Fruit fly (Drosophila melanogaster): Measurements from ENCODE around the gene CG11693.

CG11693 gene

dm6 chr3R:8355579-8355978 lies 45.0 kb upstream of the CG11693 start (continued):
- TF ChIP-seq CG34224 (GFP tag; IDR thresholded peaks at IDR 0.05; ENCODE audit: partially characterized antibody) (no peak), fd64A (GFP tag; optimal IDR thresholded peaks at IDR 0.05) (peak; percentile 66)

dm6 chr3R:8354969-8355368 lies 44.4 kb upstream of the CG11693 start:
- TF ChIP-seq CG10274 (GFP tag; optimal IDR thresholded peaks at IDR 0.05) (no peak), Max (GFP tag; optimal IDR thresholded peaks at IDR 0.05) (no peak), cwo (GFP tag; optimal IDR thresholded peaks at IDR 0.05) (no peak), ci (GFP tag; IDR thresholded peaks at IDR 0.05) (peak; percentile 26; the same call in 1 of the 3 replicates), Mrtf (GFP tag; IDR thresholded peaks at IDR 0.05) (no peak), slou (GFP tag; optimal IDR thresholded peaks at IDR 0.05) (no peak), nerfin-2 (GFP tag; IDR thresholded peaks at IDR 0.05; ENCODE audit: partially characterized antibody) (no peak), lilli (GFP tag; optimal IDR thresholded peaks at IDR 0.05) (no peak), CG30403 (GFP tag; optimal IDR thresholded peaks at IDR 0.05) (no peak), CG13123 (GFP tag; optimal IDR thresholded peaks at IDR 0.05) (no peak), CG3281 (GFP tag; optimal IDR thresholded peaks at IDR 0.05) (no peak), Tbp (GFP tag; optimal IDR thresholded peaks at IDR 0.05) (no peak), Ravus (GFP tag; IDR thresholded peaks at IDR 0.05) (no peak), CG32532 (GFP tag; IDR thresholded peaks at IDR 0.05) (no peak), Ada2b (GFP tag; IDR thresholded peaks at IDR 0.05) (peak; percentile 40; the same call in 1 of the 2 replicates), CG30431 (GFP tag; optimal IDR thresholded peaks at IDR 0.05) (no peak), Lpt (GFP tag; optimal IDR thresholded peaks at IDR 0.05) (no peak), dimm (GFP tag; IDR thresholded peaks at IDR 0.05) (no peak), CG2120 (GFP tag; optimal IDR thresholded peaks at IDR 0.05) (no peak), ems (GFP tag; optimal IDR thresholded peaks at IDR 0.05) (no peak), chif (GFP tag; optimal IDR thresholded peaks at IDR 0.05) (no peak), ham (GFP tag; IDR thresholded peaks at IDR 0.05) (no peak), CG18476 (GFP tag; optimal IDR thresholded peaks at IDR 0.05) (no peak), HmgD (GFP tag; optimal IDR thresholded peaks at IDR 0.05) (no peak), psq (GFP tag; optimal IDR thresholded peaks at IDR 0.05) (no peak), CG17359 (tag; optimal IDR thresholded peaks at IDR 0.05) (peak; percentile 43), CG7372 (GFP tag; IDR thresholded peaks at IDR 0.05) (no peak), croc (GFP tag; conservative IDR thresholded peaks at IDR 0.05) (no peak; the same call in 2 of the 3 replicates), Ptx1 (GFP tag; IDR thresholded peaks at IDR 0.05) (peak; percentile 64), CG2712 (tag; optimal IDR thresholded peaks at IDR 0.05) (no peak), br (optimal IDR thresholded peaks at IDR 0.05) (no peak), bcd (GFP tag; optimal IDR thresholded peaks at IDR 0.05) (no peak), CG3838 (GFP tag; optimal IDR thresholded peaks at IDR 0.05) (no peak), bowl (GFP tag; IDR thresholded peaks at IDR 0.05) (no peak), emc (GFP tag; optimal IDR thresholded peaks at IDR 0.05) (no peak), Drgx (GFP tag; IDR thresholded peaks at IDR 0.05) (peak; percentile 95), CG14710 (tag; optimal IDR thresholded peaks at IDR 0.05) (no peak), Oaz (GFP tag; IDR thresholded peaks at IDR 0.05) (0 out of 2 replicates have a peak, but pooled peaks have one; percentile 4), onecut (GFP tag; IDR thresholded peaks at IDR 0.05) (no peak), esg (GFP tag; conservative IDR thresholded peaks at IDR 0.05) (peak; percentile 57), CHES-1-like (GFP tag; optimal IDR thresholded peaks at IDR 0.05) (no peak), CTCF (GFP tag; optimal IDR thresholded peaks at IDR 0.05) (no peak), CG2889 (GFP tag; IDR thresholded peaks at IDR 0.05) (no peak), crp (GFP tag; optimal IDR thresholded peaks at IDR 0.05) (no peak), CG2129 (GFP tag; IDR thresholded peaks at IDR 0.05; ENCODE audit: partially characterized antibody) (no peak), CG1792 (GFP tag; optimal IDR thresholded peaks at IDR 0.05) (no peak), sna (GFP tag; IDR thresholded peaks at IDR 0.05; ENCODE audit: partially characterized antibody) (no peak), CG17912 (GFP tag; optimal IDR thresholded peaks at IDR 0.05) (no peak), tin (GFP tag; optimal IDR thresholded peaks at IDR 0.05) (no peak), aop (GFP tag; IDR thresholded peaks at IDR 0.05) (no peak)

All from whole organism, embryonic.